Fruit fly (Drosophila melanogaster): Measurements from ENCODE around the gene nes.

nes gene

DNA sequence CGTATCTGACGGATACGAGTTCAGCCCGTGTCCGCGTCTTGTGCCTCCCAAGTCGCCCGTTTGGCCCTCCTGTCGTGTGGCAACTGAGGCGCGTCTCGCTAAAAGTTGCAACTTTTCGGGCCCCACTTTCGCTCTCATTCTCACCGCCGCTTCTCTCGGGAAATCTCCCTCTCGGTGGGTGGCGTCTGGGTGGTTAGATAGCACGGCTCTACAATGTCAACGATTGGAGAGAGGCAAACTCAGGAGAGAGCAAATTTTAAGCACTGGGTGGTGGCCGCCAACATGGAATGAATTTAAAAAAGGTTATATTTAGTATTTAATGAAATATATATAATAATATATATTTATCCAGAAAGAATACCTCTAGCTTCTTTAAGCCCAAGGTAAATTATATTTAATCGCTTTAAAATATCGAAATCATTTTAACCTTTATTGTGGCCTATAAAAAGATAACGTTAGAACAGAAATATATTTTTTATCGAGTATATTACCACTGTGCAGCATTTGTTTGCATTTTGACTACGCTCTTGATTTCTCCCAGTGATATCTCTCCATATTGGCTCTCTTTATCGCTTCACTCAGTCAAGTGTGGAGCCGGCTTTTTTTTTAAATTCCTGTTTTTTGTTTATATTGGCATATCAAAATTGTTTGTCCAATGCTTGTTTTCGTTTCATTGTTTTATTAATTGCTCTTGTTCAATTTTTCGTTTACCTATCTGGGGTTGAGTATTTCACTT, 32.1 kb upstream of the nes start, which contains the start of gene Gbs-76A (continued):
- TF ChIP-seq CG13287 (GFP tag; IDR thresholded peaks at IDR 0.05; ENCODE audit: partially characterized antibody) = peak; percentile 67
- no peak for TF ChIP-seq peb (GFP tag; IDR thresholded peaks at IDR 0.05)
- TF ChIP-seq otp (GFP tag; IDR thresholded peaks at IDR 0.05) = 0 out of 3 replicates have a peak, but pooled peaks have one; percentile 47
- peak; percentile 81 for TF ChIP-seq run (tag; optimal IDR thresholded peaks at IDR 0.05)
- TF ChIP-seq pzg (GFP tag; optimal IDR thresholded peaks at IDR 0.05) = no peak
- no peak for TF ChIP-seq ERR (GFP tag; optimal IDR thresholded peaks at IDR 0.05)
- TF ChIP-seq lmd (GFP tag; IDR thresholded peaks at IDR 0.05) = peak; percentile 87
- TF ChIP-seq CG6654 (GFP tag; optimal IDR thresholded peaks at IDR 0.05) = peak; percentile 51
- peak; percentile 3 for TF ChIP-seq CG8089 (GFP tag; optimal IDR thresholded peaks at IDR 0.05)
- peak; percentile 64 for TF ChIP-seq CG15696 (tag; optimal IDR thresholded peaks at IDR 0.05)
- no peak for TF ChIP-seq CG7786 (GFP tag; optimal IDR thresholded peaks at IDR 0.05)
- peak; percentile 84 for TF ChIP-seq CG2712 (tag; optimal IDR thresholded peaks at IDR 0.05)
- no peak for TF ChIP-seq Awh (GFP tag; IDR thresholded peaks at IDR 0.05)
- peak; percentile 67 for TF ChIP-seq CG3847 (GFP tag; IDR thresholded peaks at IDR 0.05)
- peak; percentile 86 for TF ChIP-seq nerfin-1 (tag; optimal IDR thresholded peaks at IDR 0.05)
- no peak for TF ChIP-seq CG10565 (GFP tag; optimal IDR thresholded peaks at IDR 0.05)
- TF ChIP-seq kah (GFP tag; optimal IDR thresholded peaks at IDR 0.05) = peak; percentile 74
- peak; percentile 1 for TF ChIP-seq CG10654 (GFP tag; optimal IDR thresholded peaks at IDR 0.05)
- TF ChIP-seq CG4854 (GFP tag; optimal IDR thresholded peaks at IDR 0.05) = no peak
- TF ChIP-seq CG10959 (GFP tag; IDR thresholded peaks at IDR 0.05) = no peak
- TF ChIP-seq CG2678 (tag; optimal IDR thresholded peaks at IDR 0.05) = peak; percentile 96
- TF ChIP-seq CG9876 (GFP tag; optimal IDR thresholded peaks at IDR 0.05) = no peak
- peak; percentile 76 for TF ChIP-seq seq (GFP tag; IDR thresholded peaks at IDR 0.05)
- TF ChIP-seq H15 (GFP tag; IDR thresholded peaks at IDR 0.05) = peak; percentile 54; the same call in 2 of the 3 replicates
- peak; percentile 28 for TF ChIP-seq pfk (GFP tag; optimal IDR thresholded peaks at IDR 0.05)
- TF ChIP-seq trh (GFP tag; optimal IDR thresholded peaks at IDR 0.05) = no peak
- TF ChIP-seq NFAT (GFP tag; IDR thresholded peaks at IDR 0.05) = 0 out of 2 replicates have a peak, but pooled peaks have one; percentile 6
- TF ChIP-seq tap (tag; optimal IDR thresholded peaks at IDR 0.05) = peak; percentile 75
- TF ChIP-seq CG6689 (GFP tag; IDR thresholded peaks at IDR 0.05) = peak; percentile 85
- TF ChIP-seq tgo (GFP tag; IDR thresholded peaks at IDR 0.05) = peak; percentile 79
- TF ChIP-seq jumu (GFP tag; optimal IDR thresholded peaks at IDR 0.05) = no peak
- TF ChIP-seq CG13123 (GFP tag; optimal IDR thresholded peaks at IDR 0.05) = peak; percentile 29
- TF ChIP-seq BtbVII (GFP tag; optimal IDR thresholded peaks at IDR 0.05) = peak; percentile 84
- TF ChIP-seq C15 (GFP tag; IDR thresholded peaks at IDR 0.05) = no peak
- TF ChIP-seq fu2 (GFP tag; optimal IDR thresholded peaks at IDR 0.05) = no peak
- TF ChIP-seq vfl (GFP tag; optimal IDR thresholded peaks at IDR 0.05) = no peak
- peak; percentile 19 for TF ChIP-seq CTCF (GFP tag; optimal IDR thresholded peaks at IDR 0.05)
- peak; percentile 81 for TF ChIP-seq CG9727 (GFP tag; optimal IDR thresholded peaks at IDR 0.05)
- peak; percentile 86 for TF ChIP-seq CG6813 (GFP tag; optimal IDR thresholded peaks at IDR 0.05)
- no peak for TF ChIP-seq CG2129 (GFP tag; IDR thresholded peaks at IDR 0.05; ENCODE audit: partially characterized antibody)
- TF ChIP-seq ac (GFP tag; optimal IDR thresholded peaks at IDR 0.05) = no peak
- TF ChIP-seq h (optimal IDR thresholded peaks at IDR 0.05) = no peak
- TF ChIP-seq Ssrp (tag; optimal IDR thresholded peaks at IDR 0.05) = peak; percentile 83
- no peak for TF ChIP-seq crp (GFP tag; optimal IDR thresholded peaks at IDR 0.05)
- peak; percentile 64 for TF ChIP-seq Aef1 (GFP tag; IDR thresholded peaks at IDR 0.05)
- peak; percentile 79; the same call in 1 of the 2 replicates for TF ChIP-seq CG14014 (GFP tag; IDR thresholded peaks at IDR 0.05)
- no peak for TF ChIP-seq D (optimal IDR thresholded peaks at IDR 0.05)
- TF ChIP-seq D (GFP tag; optimal IDR thresholded peaks at IDR 0.05) = peak; percentile 75
- TF ChIP-seq Hr39 (optimal IDR thresholded peaks at IDR 0.05) = no peak
- TF ChIP-seq HmgD (GFP tag; optimal IDR thresholded peaks at IDR 0.05) = no peak
- no peak for TF ChIP-seq mirr (GFP tag; optimal IDR thresholded peaks at IDR 0.05)
- no peak for TF ChIP-seq CG1647 (GFP tag; optimal IDR thresholded peaks at IDR 0.05)

All from whole organism, embryonic.